Worm (Caenorhabditis elegans) whole organism, L2 larva: ENCODE results near the gene ctr-9.
A peak's percentile ranks its signal among the peaks of the same experiment; 100 is the strongest.

ENCODE experiments used
- R02D3.7 ChIP-seq: fragments of 150-350 bp; optimal IDR thresholded peaks from 2 replicates; lab custom pipeline; 2014; ENCODE audit warnings: missing biosample characterization, missing genetic modification characterization
- ZK546.5 ChIP-seq: sonication (generic microtip); optimal IDR thresholded peaks from 2 replicates; lab custom pipeline; 2017; ENCODE audit warnings: missing biosample characterization, missing genetic modification characterization
- blmp-1 ChIP-seq: sonication (generic microtip); optimal IDR thresholded peaks from 2 replicates; lab custom pipeline; 2017; ENCODE audit warnings: missing genetic modification characterization, mild to moderate bottlenecking, missing compliant biosample characterization, antibody characterized with exemption, moderate library complexity; ENCODE audit not compliant: insufficient read depth
- ceh-16 ChIP-seq: fragments of 150-350 bp; optimal IDR thresholded peaks from 2 replicates; lab custom pipeline; 2014; ENCODE audit warnings: missing biosample characterization, missing genetic modification characterization
- fos-1 ChIP-seq: fragments of 150-350 bp; optimal IDR thresholded peaks from 2 replicates; lab custom pipeline; 2014; ENCODE audit warnings: missing biosample characterization, missing genetic modification characterization
- lin-11 ChIP-seq: fragments of 150-350 bp; sonication (generic microtip); optimal IDR thresholded peaks from 2 replicates; lab custom pipeline; 2014; ENCODE audit warnings: missing biosample characterization, missing genetic modification characterization, inconsistent platforms, mixed read lengths
- mdl-1 ChIP-seq, 2 experiments: fragments of 150-350 bp in 1 of 2; sonication (generic microtip) in 1 of 2; optimal IDR thresholded peaks; 2 replicates each; lab custom pipeline; 2017; ENCODE audit warnings: missing biosample characterization in 2 of 2, missing genetic modification characterization in 2 of 2
- nhr-10 ChIP-seq: sonication (generic microtip); optimal IDR thresholded peaks from 2 replicates; lab custom pipeline; 2017; ENCODE audit warnings: missing biosample characterization, missing genetic modification characterization
- nhr-12 ChIP-seq: fragments of 150-350 bp; optimal IDR thresholded peaks from 2 replicates; lab custom pipeline; 2014; ENCODE audit warnings: missing biosample characterization, missing genetic modification characterization
- nhr-21 ChIP-seq: fragments of 150-350 bp; optimal IDR thresholded peaks from 2 replicates; lab custom pipeline; 2014; ENCODE audit warnings: missing biosample characterization, missing genetic modification characterization
- unc-39 ChIP-seq: fragments of 150-350 bp; optimal IDR thresholded peaks from 2 replicates; lab custom pipeline; 2014; ENCODE audit warnings: missing biosample characterization, missing genetic modification characterization
- unc-62 ChIP-seq: fragments of 150-350 bp; optimal IDR thresholded peaks from 2 replicates; lab custom pipeline; 2014; ENCODE audit warnings: missing biosample characterization, missing genetic modification reagents, missing genetic modification characterization
- zag-1 ChIP-seq: fragments of 150-350 bp; optimal IDR thresholded peaks from 2 replicates; lab custom pipeline; 2014; ENCODE audit warnings: missing biosample characterization, missing genetic modification characterization

- no peak for TF ChIP-seq blmp-1 (tag; lab: Kevin White, UChicago)
- TF ChIP-seq nhr-21 (tag; lab: Kevin White, UChicago), result no peak
- no peak for TF ChIP-seq nhr-12
- no peak for TF ChIP-seq unc-62 (GFP tag; lab: Kevin White, UChicago)
- TF ChIP-seq R02D3.7 (tag; lab: Kevin White, UChicago), result no peak
- no peak for TF ChIP-seq lin-11 (tag; lab: Kevin White, UChicago)
- TF ChIP-seq unc-39, result no peak
- no peak for TF ChIP-seq ceh-16 (tag; lab: Kevin White, UChicago)
- TF ChIP-seq mdl-1 (tag; optimal IDR thresholded peaks at IDR 0.05; lab: Kevin White, UChicago), result no peak
- peak; percentile 2 for TF ChIP-seq fos-1
- no peak for TF ChIP-seq ZK546.5 (tag; lab: Kevin White, UChicago)
- no peak for TF ChIP-seq nhr-10
- TF ChIP-seq zag-1 (tag; lab: Kevin White, UChicago), result no peak
Observed at ce11 chrIII:9461894-9462784, 29.1 kb upstream of the ctr-9 start.
